Fruit fly (Drosophila melanogaster) whole organism, embryonic: ENCODE data around the gene CG46270.

Source experiments
- Asciz ChIP-seq: fragments of 200-800 bp; sonication (Bioruptor generic); optimal IDR thresholded peaks from 2 replicates; lab custom pipeline; 2017; ENCODE audit warnings: missing biosample characterization, mild to moderate bottlenecking, missing genetic modification characterization, missing genetic modification reagents
- Blimp-1 ChIP-seq: fragments of 200-800 bp; sonication (Bioruptor generic); optimal IDR thresholded peaks from 3 replicates; lab custom pipeline; 2018; ENCODE audit warnings: missing biosample characterization, missing genetic modification characterization, mild to moderate bottlenecking, moderate library complexity, missing genetic modification reagents
- CG10565 ChIP-seq: fragments of 200-800 bp; sonication (Bioruptor generic); optimal IDR thresholded peaks from 3 replicates; lab custom pipeline; 2016; ENCODE audit warnings: missing biosample characterization, mild to moderate bottlenecking, missing genetic modification characterization
- CG12219 ChIP-seq: fragments of 200-800 bp; sonication (Bioruptor generic); optimal IDR thresholded peaks from 3 replicates; lab custom pipeline; 2018; ENCODE audit warnings: missing biosample characterization, mild to moderate bottlenecking, missing genetic modification characterization
- CG12391 ChIP-seq: fragments of 200-800 bp; sonication (Bioruptor generic); optimal IDR thresholded peaks from 3 replicates; lab custom pipeline; 2018; ENCODE audit warnings: missing biosample characterization, mild to moderate bottlenecking, missing genetic modification characterization, moderate library complexity
- CG13775 ChIP-seq: fragments of 200-800 bp; sonication (Bioruptor generic); optimal IDR thresholded peaks from 3 replicates; lab custom pipeline; 2017; ENCODE audit warnings: missing biosample characterization, mild to moderate bottlenecking, missing genetic modification characterization
- CG15601 ChIP-seq: fragments of 200-800 bp; sonication (Bioruptor generic); optimal IDR thresholded peaks from 3 replicates; lab custom pipeline; 2019; ENCODE audit warnings: missing biosample characterization, mild to moderate bottlenecking, missing genetic modification characterization, moderate library complexity
- CG1603 ChIP-seq: fragments of 200-800 bp; sonication (Bioruptor generic); optimal IDR thresholded peaks from 2 replicates; lab custom pipeline; 2019; ENCODE audit warnings: missing biosample characterization, mild to moderate bottlenecking, missing genetic modification characterization, moderate library complexity
- CG16813 ChIP-seq: fragments of 200-800 bp; sonication (Bioruptor generic); IDR thresholded peaks from 3 replicates; pipeline ENCODE4 v1.3.6; 2022; ENCODE audit warnings: missing biosample characterization, missing genetic modification characterization; ENCODE audit not compliant: partially characterized antibody
- CG17361 ChIP-seq: fragments of 200-800 bp; sonication (Bioruptor generic); IDR thresholded peaks from 3 replicates; pipeline ENCODE4 v1.3.6; 2022; ENCODE audit warnings: missing biosample characterization, missing genetic modification characterization
- CG17829 ChIP-seq: fragments of 200-800 bp; optimal IDR thresholded peaks from 2 replicates; lab custom pipeline; 2019; ENCODE audit warnings: missing biosample characterization, mild to moderate bottlenecking, missing genetic modification characterization, moderate library complexity
- CG2875 ChIP-seq: fragments of 200-800 bp; sonication (Bioruptor generic); optimal IDR thresholded peaks from 2 replicates; lab custom pipeline; 2017; ENCODE audit warnings: missing biosample characterization, mild to moderate bottlenecking, missing genetic modification characterization, missing genetic modification reagents
- CG30403 ChIP-seq: fragments of 200-800 bp; sonication (Bioruptor generic); optimal IDR thresholded peaks from 3 replicates; lab custom pipeline; 2016; ENCODE audit warnings: missing biosample characterization, missing genetic modification characterization
- CG31441 ChIP-seq: fragments of 200-800 bp; sonication (Bioruptor generic); IDR thresholded peaks from 2 replicates; pipeline ENCODE4 v1.3.6; 2022; ENCODE audit warnings: missing biosample characterization, missing genetic modification characterization
- CG34376 ChIP-seq: fragments of 200-800 bp; sonication (Bioruptor generic); optimal IDR thresholded peaks from 2 replicates; lab custom pipeline; 2018; ENCODE audit warnings: missing biosample characterization, mild to moderate bottlenecking, missing genetic modification characterization
- CG3995 ChIP-seq: fragments of 200-800 bp; sonication (Bioruptor generic); optimal IDR thresholded peaks from 3 replicates; lab custom pipeline; 2016; ENCODE audit warnings: missing biosample characterization, missing genetic modification characterization
- CG5953 ChIP-seq: fragments of 200-800 bp; sonication (Bioruptor generic); IDR thresholded peaks from 2 replicates; pipeline ENCODE4 v1.3.6; 2022; ENCODE audit warnings: missing biosample characterization, missing genetic modification characterization
- CG7556 ChIP-seq: fragments of 200-800 bp; sonication (Bioruptor generic); optimal IDR thresholded peaks from 2 replicates; lab custom pipeline; 2017; ENCODE audit warnings: missing biosample characterization, mild to moderate bottlenecking, missing genetic modification characterization
- CG7839 ChIP-seq: fragments of 200-800 bp; sonication (Bioruptor generic); optimal IDR thresholded peaks from 3 replicates; lab custom pipeline; 2018; ENCODE audit warnings: missing biosample characterization, mild to moderate bottlenecking, missing genetic modification characterization, moderate library complexity
- Camta ChIP-seq: fragments of 200-800 bp; sonication (Bioruptor generic); optimal IDR thresholded peaks from 2 replicates; lab custom pipeline; 2016; ENCODE audit warnings: missing biosample characterization, missing genetic modification characterization
- D ChIP-seq, 2 experiments: fragments of 200-800 bp in 1 of 2; fragments of >200 bp in 1 of 2; sonication (Bioruptor generic) in 1 of 2; optimal IDR thresholded peaks; 2 replicates in 1 of 2; 3 replicates in 1 of 2; lab custom pipeline; 2017; ENCODE audit warnings: mild to moderate bottlenecking in 1 of 2, missing biosample characterization in 1 of 2, missing genetic modification characterization in 1 of 2, missing genetic modification reagents in 1 of 2
- Drgx ChIP-seq: fragments of 200-800 bp; sonication (Bioruptor generic); IDR thresholded peaks from 2 replicates; pipeline ENCODE4 v1.3.6; 2022; ENCODE audit warnings: missing biosample characterization, missing genetic modification characterization
- Ets65A ChIP-seq: fragments of 200-800 bp; sonication (Bioruptor generic); peaks from one replicate; lab custom pipeline; 2016; ENCODE audit warnings: missing biosample characterization, missing genetic modification characterization
- Gsc ChIP-seq: fragments of 200-800 bp; sonication (Bioruptor generic); IDR thresholded peaks from 2 replicates; pipeline ENCODE4 v1.3.6; 2022; ENCODE audit warnings: missing biosample characterization, missing genetic modification characterization
- HLH3B ChIP-seq: fragments of 200-800 bp; sonication (Bioruptor generic); IDR thresholded peaks from 2 replicates; pipeline ENCODE4 v1.3.6; 2022; ENCODE audit warnings: missing biosample characterization, missing genetic modification characterization
- Hmr ChIP-seq: fragments of 200-800 bp; sonication (Bioruptor generic); optimal IDR thresholded peaks from 3 replicates; lab custom pipeline; 2017; ENCODE audit warnings: mild to moderate bottlenecking, missing biosample characterization, missing genetic modification reagents, missing genetic modification characterization
- Nf-YA ChIP-seq: fragments of 200-800 bp; sonication (Bioruptor generic); IDR thresholded peaks from 2 replicates; pipeline ENCODE4 v1.3.6; 2022; ENCODE audit warnings: missing biosample characterization, missing genetic modification characterization
- Nf-YB ChIP-seq: fragments of 200-800 bp; sonication (Bioruptor generic); optimal IDR thresholded peaks from 3 replicates; lab custom pipeline; 2019; ENCODE audit warnings: missing biosample characterization, mild to moderate bottlenecking, missing genetic modification characterization, moderate library complexity
- Oli ChIP-seq: fragments of 200-800 bp; sonication (Bioruptor generic); optimal IDR thresholded peaks from 2 replicates; lab custom pipeline; 2018; ENCODE audit warnings: missing biosample characterization, mild to moderate bottlenecking, missing genetic modification characterization, moderate library complexity
- PHDP ChIP-seq: fragments of 200-800 bp; sonication (Bioruptor generic); optimal IDR thresholded peaks from 3 replicates; lab custom pipeline; 2018; ENCODE audit warnings: missing biosample characterization, mild to moderate bottlenecking, missing genetic modification characterization, moderate library complexity
- Sox100B ChIP-seq: fragments of 200-800 bp; sonication (Bioruptor generic); optimal IDR thresholded peaks from 3 replicates; lab custom pipeline; 2018; ENCODE audit warnings: missing biosample characterization, mild to moderate bottlenecking, missing genetic modification characterization
- Spps ChIP-seq: fragments of 200-800 bp; sonication (Bioruptor generic); optimal IDR thresholded peaks from 2 replicates; lab custom pipeline; 2018; ENCODE audit warnings: missing biosample characterization, mild to moderate bottlenecking, missing genetic modification characterization
- Ssrp ChIP-seq: fragments of 200-800 bp; sonication (Bioruptor generic); optimal IDR thresholded peaks from 2 replicates; lab custom pipeline; 2018; ENCODE audit warnings: missing biosample characterization, mild to moderate bottlenecking, missing genetic modification characterization, moderate library complexity
- Xbp1 ChIP-seq: fragments of 200-800 bp; sonication (Bioruptor generic); optimal IDR thresholded peaks from 3 replicates; lab custom pipeline; 2016; ENCODE audit warnings: missing biosample characterization, mild to moderate bottlenecking, missing genetic modification characterization
- Xrp1 ChIP-seq: fragments of 200-800 bp; sonication (Bioruptor generic); IDR thresholded peaks from 2 replicates; pipeline ENCODE4 v1.3.6; 2022; ENCODE audit warnings: missing biosample characterization, missing genetic modification characterization
- bcd ChIP-seq: fragments of 200-800 bp; sonication (Bioruptor generic); optimal IDR thresholded peaks from 2 replicates; lab custom pipeline; 2017; ENCODE audit warnings: missing biosample characterization, mild to moderate bottlenecking, missing genetic modification characterization
- cwo ChIP-seq: fragments of 200-800 bp; sonication (Bioruptor generic); optimal IDR thresholded peaks from 3 replicates; lab custom pipeline; 2017; ENCODE audit warnings: missing biosample characterization, missing genetic modification characterization, mild to moderate bottlenecking, moderate library complexity, missing genetic modification reagents
- ems ChIP-seq: fragments of 200-800 bp; sonication (Bioruptor generic); optimal IDR thresholded peaks from 3 replicates; lab custom pipeline; 2016; ENCODE audit warnings: missing biosample characterization, missing genetic modification characterization
- fd96Cb ChIP-seq: fragments of 200-800 bp; sonication (Bioruptor generic); optimal IDR thresholded peaks from 2 replicates; lab custom pipeline; 2018; ENCODE audit warnings: missing biosample characterization, mild to moderate bottlenecking, missing genetic modification characterization, moderate library complexity
- grau ChIP-seq: fragments of 200-800 bp; optimal IDR thresholded peaks from 3 replicates; lab custom pipeline; 2019; ENCODE audit warnings: missing biosample characterization, mild to moderate bottlenecking, missing genetic modification characterization, moderate library complexity
- kah ChIP-seq: fragments of 200-800 bp; sonication (Bioruptor generic); optimal IDR thresholded peaks from 2 replicates; lab custom pipeline; 2018; ENCODE audit warnings: missing biosample characterization, mild to moderate bottlenecking, missing genetic modification characterization
- lmd ChIP-seq: fragments of 200-800 bp; sonication (Bioruptor generic); IDR thresholded peaks from 2 replicates; pipeline ENCODE4 v1.3.6; 2022; ENCODE audit warnings: missing biosample characterization, missing genetic modification characterization
- maf-S ChIP-seq: fragments of 200-800 bp; sonication (Bioruptor generic); optimal IDR thresholded peaks from 2 replicates; lab custom pipeline; 2016; ENCODE audit warnings: missing biosample characterization, missing genetic modification characterization
- p53 ChIP-seq: fragments of 200-800 bp; sonication (Bioruptor generic); optimal IDR thresholded peaks from 2 replicates; lab custom pipeline; 2016; ENCODE audit warnings: missing biosample characterization, missing genetic modification characterization
- pho ChIP-seq: fragments of 200-800 bp; sonication (Bioruptor generic); optimal IDR thresholded peaks from 2 replicates; lab custom pipeline; 2016; ENCODE audit warnings: missing biosample characterization, missing genetic modification characterization
- sd ChIP-seq: fragments of 200-800 bp; sonication (Bioruptor generic); optimal IDR thresholded peaks from 3 replicates; lab custom pipeline; 2018; ENCODE audit warnings: missing biosample characterization, mild to moderate bottlenecking, missing genetic modification characterization, moderate library complexity
- slbo ChIP-seq: fragments of 200-800 bp; sonication (Bioruptor generic); IDR thresholded peaks from 2 replicates; pipeline ENCODE4 v1.3.6; 2022; ENCODE audit warnings: missing biosample characterization, missing genetic modification characterization
- trh ChIP-seq: fragments of 200-800 bp; sonication (Bioruptor generic); optimal IDR thresholded peaks from 2 replicates; lab custom pipeline; 2016; ENCODE audit warnings: missing biosample characterization, missing genetic modification characterization
- wor ChIP-seq: fragments of 200-800 bp; sonication (Bioruptor generic); IDR thresholded peaks from 2 replicates; pipeline ENCODE4 v1.3.6; 2022; ENCODE audit warnings: missing biosample characterization, missing genetic modification characterization
- zf30C ChIP-seq: fragments of 200-800 bp; sonication (Bioruptor generic); optimal IDR thresholded peaks from 3 replicates; lab custom pipeline; 2018; ENCODE audit warnings: missing biosample characterization, mild to moderate bottlenecking, missing genetic modification characterization

CG46270 gene

DNA sequence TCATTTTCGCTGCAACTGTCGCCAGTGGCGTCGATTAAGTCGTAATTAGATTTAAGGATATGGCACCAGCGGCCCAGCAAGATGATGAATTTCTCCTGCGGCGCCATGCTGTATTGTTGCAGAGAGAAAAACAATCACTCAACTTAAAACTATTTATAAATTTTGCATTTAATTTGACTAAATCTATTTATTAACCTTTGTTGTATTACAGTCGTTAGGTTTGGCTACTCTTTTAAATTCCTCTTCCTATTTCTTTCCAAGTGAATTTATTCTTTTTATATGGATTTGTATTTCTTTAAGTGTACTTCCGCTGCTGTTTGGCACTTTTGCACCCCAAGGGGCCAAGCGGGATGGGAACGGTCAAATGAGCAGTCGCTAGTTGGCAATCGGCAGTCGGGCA, 20.7 kb upstream of the CG46270 start (continued):
- peak; percentile 2 for TF ChIP-seq CG12219 (GFP tag; lab: Kevin White, UChicago)
- 0 out of 2 replicates have a peak, but pooled peaks have one; percentile 15 for TF ChIP-seq wor (GFP tag; lab: Robert Waterston, UW)
- peak; percentile 25 for TF ChIP-seq kah (GFP tag; lab: Kevin White, UChicago)
- TF ChIP-seq Nf-YB (GFP tag; lab: Kevin White, UChicago): peak; percentile 2
- TF ChIP-seq Sox100B (GFP tag; lab: Kevin White, UChicago): peak; percentile 27
- TF ChIP-seq sd (tag; lab: Kevin White, UChicago): no peak
- no peak for TF ChIP-seq CG34376 (GFP tag; lab: Kevin White, UChicago)
- peak; percentile 21; the same call in 1 of the 2 replicates for TF ChIP-seq lmd (GFP tag; lab: Robert Waterston, UW)
- TF ChIP-seq Nf-YA (GFP tag; lab: Robert Waterston, UW): no peak
- peak; percentile 44 for TF ChIP-seq Spps (tag; lab: Kevin White, UChicago)
- peak; percentile 40 for TF ChIP-seq CG1603 (tag; lab: Kevin White, UChicago)
- peak; percentile 5 for TF ChIP-seq ems
- peak; percentile 60 for TF ChIP-seq fd96Cb (tag; lab: Kevin White, UChicago)
- TF ChIP-seq D (optimal IDR thresholded peaks at IDR 0.05; lab: Kevin White, UChicago): no peak
- TF ChIP-seq D (GFP tag; optimal IDR thresholded peaks at IDR 0.05; lab: Kevin White, UChicago): peak; percentile 66
- TF ChIP-seq CG7839 (tag; lab: Kevin White, UChicago): peak; percentile 53
- TF ChIP-seq trh: no peak
- TF ChIP-seq CG17361: peak; percentile 64
- peak; percentile 75 for TF ChIP-seq Ets65A (GFP tag; lab: Kevin White, UChicago)
- no peak for TF ChIP-seq slbo (GFP tag; lab: Robert Waterston, UW)
- no peak for TF ChIP-seq CG3995 (GFP tag; lab: Kevin White, UChicago)
- TF ChIP-seq CG13775 (GFP tag; lab: Kevin White, UChicago): peak; percentile 8
- peak; percentile 67 for TF ChIP-seq Blimp-1 (GFP tag; lab: Kevin White, UChicago)
- peak; percentile 66 for TF ChIP-seq CG12391 (tag; lab: Kevin White, UChicago)
- peak; percentile 30; the same call in 1 of the 2 replicates for TF ChIP-seq HLH3B (GFP tag; lab: Robert Waterston, UW)
- TF ChIP-seq grau: peak; percentile 52
- peak; percentile 6 for TF ChIP-seq Asciz (GFP tag; lab: Kevin White, UChicago)
- no peak for TF ChIP-seq cwo (GFP tag; lab: Kevin White, UChicago)
- TF ChIP-seq Camta (GFP tag; lab: Kevin White, UChicago): peak; percentile 9
- no peak for TF ChIP-seq Hmr (GFP tag; lab: Kevin White, UChicago)
- TF ChIP-seq Ssrp (tag; lab: Kevin White, UChicago): peak; percentile 53
- TF ChIP-seq pho (GFP tag; lab: Kevin White, UChicago): no peak
- TF ChIP-seq CG10565 (GFP tag; lab: Kevin White, UChicago): no peak
- TF ChIP-seq CG30403 (GFP tag; lab: Kevin White, UChicago): peak; percentile 25
- peak; percentile 52 for TF ChIP-seq zf30C
- peak; percentile 57 for TF ChIP-seq CG7556 (GFP tag; lab: Kevin White, UChicago)
- no peak for TF ChIP-seq CG16813 (GFP tag; lab: Robert Waterston, UW)
- peak; percentile 59 for TF ChIP-seq Xrp1 (GFP tag; lab: Robert Waterston, UW)
- TF ChIP-seq maf-S (GFP tag; lab: Kevin White, UChicago): no peak
- peak; percentile 51 for TF ChIP-seq Oli (tag; lab: Kevin White, UChicago)
- TF ChIP-seq CG17829 (tag; lab: Kevin White, UChicago): peak; percentile 64
- TF ChIP-seq Gsc (GFP tag; lab: Robert Waterston, UW): 0 out of 2 replicates have a peak, but pooled peaks have one; percentile 47
- TF ChIP-seq bcd: peak; percentile 18
- TF ChIP-seq p53 (GFP tag; lab: Kevin White, UChicago): no peak
- TF ChIP-seq PHDP (tag; lab: Kevin White, UChicago): peak; percentile 9
- peak; percentile 29 for TF ChIP-seq Xbp1 (GFP tag; lab: Kevin White, UChicago)
- no peak for TF ChIP-seq CG5953 (GFP tag; lab: Robert Waterston, UW)
- peak; percentile 36 for TF ChIP-seq CG2875 (GFP tag; lab: Kevin White, UChicago)
- peak; percentile 53 for TF ChIP-seq CG15601 (tag; lab: Kevin White, UChicago)
- TF ChIP-seq CG31441: peak; percentile 63; the same call in 1 of the 2 replicates
- no peak for TF ChIP-seq Drgx
